Worm (Caenorhabditis elegans) whole organism, early embryonic: ENCODE data around the gene C53C11.1.

ENCODE experiments used
- flt-1 ChIP-seq: fragments of 200-800 bp; sonication (Bioruptor generic); IDR thresholded peaks from 2 replicates; pipeline ENCODE4 v1.3.6; 2022; ENCODE audit warnings: missing genetic modification characterization, missing compliant biosample characterization
- hmg-4 ChIP-seq: fragments of 200-800 bp; sonication (Bioruptor generic); optimal IDR thresholded peaks from 2 replicates; lab custom pipeline; 2018; ENCODE audit warnings: mild to moderate bottlenecking, missing genetic modification characterization, missing compliant biosample characterization
- tra-4 ChIP-seq: sonication (generic microtip); optimal IDR thresholded peaks from 2 replicates; lab custom pipeline; 2017; ENCODE audit warnings: missing genetic modification characterization, missing compliant biosample characterization

DNA sequence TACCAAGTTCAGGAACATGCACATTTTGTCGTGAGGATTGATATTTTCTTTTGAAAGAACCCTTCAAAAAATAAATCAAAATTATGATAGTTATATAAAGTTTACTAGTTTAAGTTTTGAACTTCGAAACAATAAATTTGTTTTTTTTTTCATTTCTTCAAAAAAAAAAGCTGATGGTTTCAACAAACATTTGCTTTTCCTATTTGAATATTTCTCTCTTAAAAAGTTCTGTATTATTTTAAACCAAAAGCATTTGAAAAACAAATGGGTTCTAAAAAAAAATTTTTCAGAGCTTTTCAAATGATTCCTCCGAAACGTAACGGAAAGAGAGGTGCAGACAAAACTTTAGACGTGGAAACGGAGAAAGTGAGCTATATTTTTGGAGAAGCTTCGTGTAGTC, at the start of gene C53C11.1:
- TF ChIP-seq tra-4 (no peak), hmg-4 (no peak), flt-1 (GFP tag; lab: Robert Waterston, UW) (no peak)
